Worm (Caenorhabditis elegans) whole organism, young adult: ENCODE results near the gene F21C10.18.

Experiments
- C17E4.6 ChIP-seq: fragments of 200-800 bp; sonication (Bioruptor generic); IDR thresholded peaks from 2 replicates; pipeline ENCODE4 v1.3.6; 2022; ENCODE audit warnings: missing genetic modification reagents, missing genetic modification characterization, missing compliant biosample characterization
- F23B12.7 ChIP-seq: sonication (generic microtip); optimal IDR thresholded peaks from 2 replicates; lab custom pipeline; 2017; ENCODE audit warnings: missing genetic modification characterization, mild to moderate bottlenecking, missing compliant biosample characterization, antibody characterized with exemption, moderate library complexity; ENCODE audit not compliant: insufficient read depth
- F33H1.4 ChIP-seq: fragments of 200-800 bp; sonication (Bioruptor generic); IDR thresholded peaks from 2 replicates; pipeline ENCODE4 v1.3.6; 2022; ENCODE audit warnings: missing genetic modification reagents, missing genetic modification characterization, missing compliant biosample characterization
- F52B5.7 ChIP-seq: sonication (generic microtip); optimal IDR thresholded peaks from 2 replicates; lab custom pipeline; 2016; ENCODE audit warnings: mild to moderate bottlenecking, missing genetic modification characterization, missing compliant biosample characterization
- K12H6.12 ChIP-seq: fragments of 200-800 bp; sonication (Bioruptor generic); optimal IDR thresholded peaks from 2 replicates; lab custom pipeline; 2018; ENCODE audit warnings: mild to moderate bottlenecking, missing genetic modification characterization, missing compliant biosample characterization
- T26A5.8 ChIP-seq: sonication (generic microtip); optimal IDR thresholded peaks from 2 replicates; lab custom pipeline; 2016; ENCODE audit warnings: missing genetic modification characterization, missing compliant biosample characterization
- Y79H2A.3 ChIP-seq: fragments of 200-800 bp; sonication (Bioruptor generic); conservative IDR thresholded peaks from 2 replicates; pipeline ENCODE4 v1.3.6; 2022; ENCODE audit warnings: missing genetic modification reagents, missing genetic modification characterization, missing compliant biosample characterization
- aptf-3 ChIP-seq: fragments of 200-800 bp; sonication (Bioruptor generic); IDR thresholded peaks from 2 replicates; pipeline ENCODE4 v1.3.6; 2022; ENCODE audit warnings: missing genetic modification characterization, missing compliant biosample characterization
- attf-5 ChIP-seq: fragments of 200-800 bp; sonication (Bioruptor generic); optimal IDR thresholded peaks from 2 replicates; lab custom pipeline; 2018; ENCODE audit warnings: mild to moderate bottlenecking, missing genetic modification characterization, missing compliant biosample characterization
- ccch-3 ChIP-seq: fragments of 200-800 bp; sonication (Bioruptor generic); optimal IDR thresholded peaks from 2 replicates; lab custom pipeline; 2018; ENCODE audit warnings: mild to moderate bottlenecking, missing genetic modification characterization, missing compliant biosample characterization
- ceh-91 ChIP-seq: fragments of 200-800 bp; sonication (Bioruptor generic); IDR thresholded peaks from 2 replicates; pipeline ENCODE4 v1.3.6; 2022; ENCODE audit warnings: missing genetic modification reagents, missing genetic modification characterization, missing compliant biosample characterization
- chd-7 ChIP-seq: sonication (generic microtip); optimal IDR thresholded peaks from 2 replicates; lab custom pipeline; 2016; ENCODE audit warnings: mild to moderate bottlenecking, missing genetic modification characterization, moderate library complexity, missing compliant biosample characterization
- egl-18 ChIP-seq: fragments of 200-800 bp; sonication (Bioruptor generic); IDR thresholded peaks from 2 replicates; pipeline ENCODE4 v1.3.6; 2022; ENCODE audit warnings: missing genetic modification reagents, missing genetic modification characterization, missing compliant biosample characterization
- hlh-12 ChIP-seq: sonication (generic microtip); optimal IDR thresholded peaks from 2 replicates; lab custom pipeline; 2016; ENCODE audit warnings: missing genetic modification characterization, missing compliant biosample characterization
- hlh-26 ChIP-seq: fragments of 200-800 bp; sonication (Bioruptor generic); conservative IDR thresholded peaks from 2 replicates; pipeline ENCODE4 v1.3.6; 2022; ENCODE audit warnings: missing genetic modification reagents, missing genetic modification characterization, missing compliant biosample characterization
- hmg-20 ChIP-seq: fragments of 200-800 bp; sonication (Bioruptor generic); IDR thresholded peaks from 2 replicates; pipeline ENCODE4 v1.3.6; 2022; ENCODE audit warnings: missing genetic modification reagents, missing genetic modification characterization, missing compliant biosample characterization
- let-526 ChIP-seq: fragments of 200-800 bp; sonication (Bioruptor generic); IDR thresholded peaks from 2 replicates; pipeline ENCODE4 v1.3.6; 2022; ENCODE audit warnings: missing genetic modification reagents, missing genetic modification characterization, missing compliant biosample characterization
- lin-54 ChIP-seq: fragments of 200-800 bp; sonication (Bioruptor generic); optimal IDR thresholded peaks from 2 replicates; lab custom pipeline; 2018; ENCODE audit warnings: mild to moderate bottlenecking, missing genetic modification characterization, missing compliant biosample characterization
- madf-10 ChIP-seq: sonication (generic microtip); optimal IDR thresholded peaks from 2 replicates; lab custom pipeline; 2016; ENCODE audit warnings: mild to moderate bottlenecking, missing genetic modification characterization, missing compliant biosample characterization
- mcd-1 ChIP-seq: fragments of 200-800 bp; sonication (Bioruptor generic); IDR thresholded peaks from 2 replicates; pipeline ENCODE4 v1.3.6; 2022; ENCODE audit warnings: missing genetic modification reagents, missing genetic modification characterization, missing compliant biosample characterization
- mes-4 ChIP-seq: sonication (generic microtip); optimal IDR thresholded peaks from 2 replicates; lab custom pipeline; 2016; ENCODE audit warnings: missing genotype, missing genetic modification characterization, missing compliant biosample characterization
- nfya-2 ChIP-seq: fragments of 200-800 bp; sonication (Bioruptor generic); IDR thresholded peaks from 2 replicates; pipeline ENCODE4 v1.3.6; 2022; ENCODE audit warnings: missing genetic modification reagents, missing genetic modification characterization, missing compliant biosample characterization
- nhr-120 ChIP-seq: fragments of 200-800 bp; sonication (Bioruptor generic); IDR thresholded peaks from 2 replicates; pipeline ENCODE4 v1.3.6; 2022; ENCODE audit warnings: missing genetic modification characterization, missing compliant biosample characterization
- nhr-179 ChIP-seq: sonication (generic microtip); optimal IDR thresholded peaks from 2 replicates; lab custom pipeline; 2016; ENCODE audit warnings: mild to moderate bottlenecking, missing genetic modification characterization, missing compliant biosample characterization
- snpc-1.1 ChIP-seq: sonication (generic microtip); optimal IDR thresholded peaks from 2 replicates; lab custom pipeline; 2017; ENCODE audit warnings: missing genetic modification characterization, mild to moderate bottlenecking, missing compliant biosample characterization, antibody characterized with exemption, moderate library complexity, missing genotype, missing genetic modification reagents; ENCODE audit not compliant: insufficient read depth
- tbx-9 ChIP-seq: sonication (generic microtip); optimal IDR thresholded peaks from 2 replicates; lab custom pipeline; 2016; ENCODE audit warnings: borderline replicate concordance, missing genetic modification characterization, inconsistent platforms, missing compliant biosample characterization
- xnd-1 ChIP-seq: sonication (generic microtip); optimal IDR thresholded peaks from 2 replicates; lab custom pipeline; 2016; ENCODE audit warnings: missing genotype, missing genetic modification reagents, missing genetic modification characterization, missing compliant biosample characterization
- ztf-26 ChIP-seq: sonication (generic microtip); optimal IDR thresholded peaks from 2 replicates; lab custom pipeline; 2017; ENCODE audit warnings: missing genetic modification characterization, missing compliant biosample characterization
- ztf-6 ChIP-seq: fragments of 200-800 bp; sonication (Bioruptor generic); IDR thresholded peaks from 2 replicates; pipeline ENCODE4 v1.3.6; 2022; ENCODE audit warnings: missing genetic modification reagents, missing genetic modification characterization, missing compliant biosample characterization

Gene F21C10.18

DNA sequence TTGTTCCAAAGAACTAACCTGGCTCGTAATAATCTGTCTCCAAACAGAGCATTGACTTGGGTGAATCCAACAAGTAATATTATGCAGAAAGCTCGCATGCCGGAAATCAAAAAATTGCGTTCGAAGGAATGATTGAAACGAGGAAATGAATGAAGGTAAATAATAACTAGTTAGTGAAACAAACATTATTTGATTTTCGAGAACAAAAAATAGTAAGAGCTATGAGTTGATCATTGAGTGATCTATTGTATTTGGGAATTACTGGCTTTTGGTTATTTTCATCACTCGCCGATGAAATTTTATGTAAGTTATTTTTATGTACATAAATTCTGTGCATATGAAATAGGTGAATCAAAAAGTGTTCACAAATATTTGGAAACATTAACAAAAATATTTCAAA, 46.5 kb downstream of the F21C10.18 start, which contains the start of gene B0222.5:
Gene B0222.5, minus strand, starts transcription at position 101 of the 400 bp plus-strand sequence.
- no peak for TF ChIP-seq ccch-3 (GFP tag; lab: Kevin White, UChicago)
- no peak for TF ChIP-seq C17E4.6 (GFP tag; lab: Robert Waterston, UW)
- TF ChIP-seq tbx-9 (tag; lab: Kevin White, UChicago) = no peak
- no peak for TF ChIP-seq F33H1.4
- TF ChIP-seq nhr-179 (tag; lab: Kevin White, UChicago) = no peak
- TF ChIP-seq let-526 (GFP tag; lab: Robert Waterston, UW) = no peak
- no peak for TF ChIP-seq ztf-26 (tag; lab: Kevin White, UChicago)
- no peak for TF ChIP-seq mes-4 (tag; lab: Kevin White, UChicago)
- TF ChIP-seq, all 124 proteins: peak for 0

DNA sequence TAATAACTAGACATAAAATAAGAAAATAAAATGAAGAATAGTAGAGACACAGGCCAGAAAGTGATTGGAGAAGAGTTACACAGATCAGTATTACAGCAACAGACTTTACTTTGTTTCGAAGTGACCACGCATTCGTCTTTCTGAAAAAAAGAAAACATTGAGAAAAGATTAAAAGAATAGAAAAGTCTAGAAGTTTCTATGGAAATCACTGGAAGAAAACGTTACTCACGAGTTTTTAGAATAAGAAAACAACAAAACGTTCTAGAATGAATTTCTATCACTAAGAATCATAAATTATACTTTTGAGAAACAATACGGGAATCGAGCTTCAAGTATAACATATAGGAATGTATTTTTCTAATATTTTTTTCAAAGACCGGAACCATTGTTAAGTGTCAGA, 47.3 kb downstream of the F21C10.18 start:
- TF ChIP-seq ztf-26 (tag; lab: Kevin White, UChicago) (peak; percentile 5), F52B5.7 (tag; lab: Kevin White, UChicago) (no peak)

DNA sequence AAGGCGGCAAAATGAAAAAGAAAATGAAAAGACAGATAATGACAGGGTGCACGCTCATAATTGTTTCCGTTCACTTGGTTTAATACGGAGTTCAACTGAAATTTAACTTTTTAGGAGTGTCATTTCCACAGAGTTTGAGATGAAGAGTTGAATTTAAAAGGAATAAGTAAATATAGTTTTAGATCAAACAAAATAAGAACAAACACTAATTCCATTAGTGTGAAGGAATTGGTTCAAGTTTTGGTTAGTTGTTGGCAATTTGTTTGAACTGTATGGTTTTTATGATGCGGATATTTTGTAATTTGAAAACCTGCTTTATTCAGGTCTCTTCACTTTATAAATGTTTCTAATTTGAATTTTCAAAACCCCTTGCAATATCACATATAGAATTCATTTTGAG, 48.4 kb downstream of the F21C10.18 start, which contains the start of gene B0222.15:
Gene B0222.15, minus strand, starts transcription at position 101 of the 400 bp plus-strand sequence.
- TF ChIP-seq nhr-179 (tag; lab: Kevin White, UChicago) = no peak
- no peak for TF ChIP-seq T26A5.8 (tag; lab: Kevin White, UChicago)
- TF ChIP-seq mcd-1 (GFP tag; lab: Robert Waterston, UW) = no peak
- no peak for TF ChIP-seq ceh-91 (GFP tag; lab: Robert Waterston, UW)
- no peak for TF ChIP-seq egl-18 (GFP tag; lab: Robert Waterston, UW)
- TF ChIP-seq snpc-1.1 (tag; lab: Kevin White, UChicago) = no peak
- TF ChIP-seq lin-54 (GFP tag; lab: Kevin White, UChicago) = no peak
- TF ChIP-seq K12H6.12 (tag; lab: Kevin White, UChicago) = no peak
- no peak for TF ChIP-seq hmg-20
- no peak for TF ChIP-seq Y79H2A.3 (GFP tag; lab: Robert Waterston, UW)
- no peak for TF ChIP-seq ztf-6
- no peak for TF ChIP-seq F23B12.7 (tag; lab: Kevin White, UChicago)

DNA sequence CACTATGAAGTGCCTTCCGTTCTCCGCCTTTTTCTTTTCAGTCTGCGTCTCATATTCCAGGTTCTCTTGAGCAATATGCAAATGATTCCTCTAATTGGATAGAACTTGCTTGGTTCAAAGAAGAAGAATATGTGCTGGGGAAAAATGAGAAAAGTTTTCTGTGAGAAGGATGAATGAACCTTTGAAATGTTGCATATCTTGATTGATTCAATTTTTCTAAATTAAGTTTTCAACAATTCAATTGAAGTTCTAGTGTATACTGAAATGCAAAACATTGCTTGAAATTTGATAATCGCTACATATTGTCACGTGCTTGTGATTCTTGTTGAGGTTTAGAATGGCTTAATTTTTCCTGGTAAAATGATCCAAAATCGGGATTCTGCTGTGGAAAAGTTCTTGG, 49.3 kb downstream of the F21C10.18 start:
- no peak for TF ChIP-seq hlh-12 (tag; lab: Kevin White, UChicago)
- TF ChIP-seq aptf-3 (GFP tag; lab: Robert Waterston, UW) = no peak
- no peak for TF ChIP-seq nfya-2
- no peak for TF ChIP-seq chd-7 (tag; lab: Kevin White, UChicago)
- TF ChIP-seq egl-18 (GFP tag; lab: Robert Waterston, UW) = no peak
- TF ChIP-seq xnd-1 (tag; lab: Kevin White, UChicago) = no peak
- no peak for TF ChIP-seq snpc-1.1 (tag; lab: Kevin White, UChicago)
- TF ChIP-seq madf-10 = no peak
- TF ChIP-seq attf-5 (GFP tag; lab: Kevin White, UChicago) = no peak
- TF ChIP-seq nhr-120 (GFP tag; lab: Robert Waterston, UW) = no peak
- TF ChIP-seq hlh-26 (GFP tag; lab: Robert Waterston, UW) = no peak
